Fruit fly (Drosophila melanogaster): ENCODE data around the gene per.

per gene

dm6 chrX:2727506-2727905, 42.1 kb downstream of the per start, which contains the start of gene dwg (continued):
- peak; percentile 68 for TF ChIP-seq ato (GFP tag; IDR thresholded peaks at IDR 0.05; ENCODE audit: partially characterized antibody)
- no peak for TF ChIP-seq Elba2 (GFP tag; optimal IDR thresholded peaks at IDR 0.05)
- TF ChIP-seq Sox100B (GFP tag; optimal IDR thresholded peaks at IDR 0.05): no peak
- TF ChIP-seq Sry-δ (GFP tag; optimal IDR thresholded peaks at IDR 0.05): peak; percentile 79
- no peak for TF ChIP-seq zfh2 (GFP tag; optimal IDR thresholded peaks at IDR 0.05)
- TF ChIP-seq fd96Cb (tag; optimal IDR thresholded peaks at IDR 0.05): no peak
- TF ChIP-seq CG7928 (GFP tag; optimal IDR thresholded peaks at IDR 0.05): no peak
- TF ChIP-seq CG9609 (GFP tag; optimal IDR thresholded peaks at IDR 0.05): no peak
- TF ChIP-seq Dp (GFP tag; optimal IDR thresholded peaks at IDR 0.05): peak; percentile 42
- no peak for TF ChIP-seq CG14050 (GFP tag; IDR thresholded peaks at IDR 0.05)
- no peak for TF ChIP-seq prd (optimal IDR thresholded peaks at IDR 0.05)
- TF ChIP-seq prd (GFP tag; IDR thresholded peaks at IDR 0.05): no peak
- no peak for TF ChIP-seq ATbp (GFP tag; optimal IDR thresholded peaks at IDR 0.05)
- TF ChIP-seq E2f1 (GFP tag; IDR thresholded peaks at IDR 0.05): no peak
- TF ChIP-seq disco-r (GFP tag; optimal IDR thresholded peaks at IDR 0.05): no peak
- peak; percentile 17; the same call in 1 of the 3 replicates for TF ChIP-seq row (GFP tag; IDR thresholded peaks at IDR 0.05)
- TF ChIP-seq CG30431 (GFP tag; optimal IDR thresholded peaks at IDR 0.05): no peak
- peak in 1 of 2 experiments; percentile 32 for TF ChIP-seq crp (GFP tag; optimal IDR thresholded peaks at IDR 0.05)
- no peak for TF ChIP-seq HmgZ (tag; optimal IDR thresholded peaks at IDR 0.05)
- TF ChIP-seq CG11723 (GFP tag; optimal IDR thresholded peaks at IDR 0.05): no peak
- TF ChIP-seq CG4617 (GFP tag; optimal IDR thresholded peaks at IDR 0.05; ENCODE audit: borderline replicate concordance): peak; percentile 56
- peak; percentile 78 for TF ChIP-seq CG2129 (GFP tag; IDR thresholded peaks at IDR 0.05; ENCODE audit: partially characterized antibody)
- no peak for TF ChIP-seq pan (optimal IDR thresholded peaks at IDR 0.05)
- TF ChIP-seq pan (GFP tag; optimal IDR thresholded peaks at IDR 0.05 in 1 of 2, IDR thresholded peaks at IDR 0.05 in 1 of 2): no peak
- TF ChIP-seq CG5245 (GFP tag; optimal IDR thresholded peaks at IDR 0.05): no peak
- no peak for TF ChIP-seq Lhr (GFP tag; optimal IDR thresholded peaks at IDR 0.05)
- no peak for TF ChIP-seq CG8290 (GFP tag; optimal IDR thresholded peaks at IDR 0.05)
- no peak for TF ChIP-seq CG8290 (tag; optimal IDR thresholded peaks at IDR 0.05)
- TF ChIP-seq esg (GFP tag; conservative IDR thresholded peaks at IDR 0.05): no peak
- TF ChIP-seq bbx (GFP tag; IDR thresholded peaks at IDR 0.05; ENCODE audit: partially characterized antibody): peak; percentile 90
- TF ChIP-seq vvl (GFP tag; IDR thresholded peaks at IDR 0.05): no peak
- no peak for TF ChIP-seq Side (GFP tag; optimal IDR thresholded peaks at IDR 0.05)
- no peak for TF ChIP-seq HLH54F (GFP tag; optimal IDR thresholded peaks at IDR 0.05)
- TF ChIP-seq CG13287 (GFP tag; IDR thresholded peaks at IDR 0.05; ENCODE audit: partially characterized antibody): peak; percentile 88

DNA sequence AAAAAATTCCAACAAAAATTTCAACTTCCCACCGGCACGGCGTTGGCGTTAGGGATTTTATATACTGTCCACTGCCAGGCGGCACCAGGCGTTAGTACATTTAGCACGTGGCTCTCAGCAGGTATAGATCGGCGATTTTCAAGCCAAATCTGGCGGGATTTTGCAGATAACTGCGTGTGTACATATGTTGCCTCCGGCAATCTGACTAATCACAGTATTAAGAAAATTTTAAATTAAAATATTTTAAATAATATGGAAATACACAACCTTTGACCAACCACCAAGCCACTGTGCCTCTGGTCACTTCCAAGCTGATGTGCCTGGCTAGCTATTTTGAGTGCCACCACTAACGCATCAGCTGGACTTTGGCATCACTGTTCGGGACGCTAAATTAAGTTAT, 46.7 kb downstream of the per start, which contains the start of the genes ttm50 and CG2712:
ttm50 (minus strand) TSS at position 64 of the 400 bp plus-strand sequence.
CG2712 (plus strand) TSS at position 343 of the 400 bp plus-strand sequence.
- no peak for TF ChIP-seq sna (GFP tag; IDR thresholded peaks at IDR 0.05; ENCODE audit: partially characterized antibody)
- TF ChIP-seq CG10274 (GFP tag; optimal IDR thresholded peaks at IDR 0.05): no peak
- TF ChIP-seq ara (GFP tag; IDR thresholded peaks at IDR 0.05): no peak
- TF ChIP-seq Rx (GFP tag; IDR thresholded peaks at IDR 0.05): 0 out of 2 replicates have a peak, but pooled peaks have one; percentile 20
- TF ChIP-seq CG1792 (GFP tag; optimal IDR thresholded peaks at IDR 0.05): no peak
- peak in 1 of 3 experiments; percentile 65 for TF ChIP-seq lola (GFP tag; optimal IDR thresholded peaks at IDR 0.05)
- no peak for TF ChIP-seq Lhr (GFP tag; optimal IDR thresholded peaks at IDR 0.05)
- TF ChIP-seq kah (GFP tag; optimal IDR thresholded peaks at IDR 0.05): no peak
- TF ChIP-seq CG15514 (GFP tag; optimal IDR thresholded peaks at IDR 0.05): peak; percentile 82
- no peak for TF ChIP-seq bcd (GFP tag; optimal IDR thresholded peaks at IDR 0.05)
- 0 out of 2 replicates have a peak, but pooled peaks have one; percentile 31 for TF ChIP-seq Dref (GFP tag; IDR thresholded peaks at IDR 0.05)
- no peak for TF ChIP-seq scrt (GFP tag; optimal IDR thresholded peaks at IDR 0.05)
- no peak for TF ChIP-seq salm (tag; optimal IDR thresholded peaks at IDR 0.05)
- no peak for TF ChIP-seq PHDP (tag; optimal IDR thresholded peaks at IDR 0.05)
- peak; percentile 76 for TF ChIP-seq YL-1 (GFP tag; optimal IDR thresholded peaks at IDR 0.05)
- TF ChIP-seq ci (GFP tag; IDR thresholded peaks at IDR 0.05): no peak
- TF ChIP-seq BtbVII (GFP tag; optimal IDR thresholded peaks at IDR 0.05): no peak
- TF ChIP-seq cad (GFP tag; optimal IDR thresholded peaks at IDR 0.05): no peak
- no peak for TF ChIP-seq CG12155 (GFP tag; optimal IDR thresholded peaks at IDR 0.05)
- no peak for TF ChIP-seq CG6765 (GFP tag; optimal IDR thresholded peaks at IDR 0.05)

Data from whole organism, embryonic.